Fruit fly (Drosophila melanogaster) whole organism, embryonic: ENCODE measurements around the gene Mocs2B.
A peak's percentile ranks its signal among the peaks of the same experiment; 100 is the strongest.

Experiments used
- Aef1 ChIP-seq: fragments of 200-800 bp; sonication (Bioruptor generic); IDR thresholded peaks from 3 replicates; pipeline ENCODE4 v1.3.6; 2022; ENCODE audit warnings: missing biosample characterization, missing genetic modification characterization
- Blimp-1 ChIP-seq: fragments of 200-800 bp; sonication (Bioruptor generic); optimal IDR thresholded peaks from 3 replicates; lab custom pipeline; 2018; ENCODE audit warnings: missing biosample characterization, missing genetic modification characterization, mild to moderate bottlenecking, moderate library complexity, missing genetic modification reagents
- BtbVII ChIP-seq: fragments of 200-800 bp; sonication (Bioruptor generic); optimal IDR thresholded peaks from 3 replicates; lab custom pipeline; 2017; ENCODE audit warnings: missing biosample characterization, mild to moderate bottlenecking, missing genetic modification characterization
- C15 ChIP-seq: fragments of 200-800 bp; sonication (Bioruptor generic); IDR thresholded peaks from 3 replicates; pipeline ENCODE4 v1.3.6; 2022; ENCODE audit warnings: missing biosample characterization, missing genetic modification characterization
- CG10274 ChIP-seq: fragments of 200-800 bp; sonication (Bioruptor generic); optimal IDR thresholded peaks from 3 replicates; lab custom pipeline; 2017; ENCODE audit warnings: missing biosample characterization, mild to moderate bottlenecking, missing genetic modification characterization
- CG10654 ChIP-seq: fragments of 200-800 bp; sonication (Bioruptor generic); optimal IDR thresholded peaks from 2 replicates; lab custom pipeline; 2016; ENCODE audit warnings: missing biosample characterization, missing genetic modification characterization
- CG11560 ChIP-seq: fragments of 200-800 bp; sonication (Bioruptor generic); IDR thresholded peaks from 3 replicates; pipeline ENCODE4 v1.3.6; 2022; ENCODE audit warnings: missing biosample characterization, missing genetic modification characterization
- CG12104 ChIP-seq: fragments of 200-800 bp; sonication (Bioruptor generic); optimal IDR thresholded peaks from 3 replicates; lab custom pipeline; 2016; ENCODE audit warnings: missing biosample characterization, missing genetic modification characterization
- CG13296 ChIP-seq: fragments of 200-800 bp; sonication (Bioruptor generic); optimal IDR thresholded peaks from 3 replicates; lab custom pipeline; 2018; ENCODE audit warnings: missing biosample characterization, mild to moderate bottlenecking, missing genetic modification characterization
- CG13424 ChIP-seq: fragments of 200-800 bp; sonication (Bioruptor generic); optimal IDR thresholded peaks from 2 replicates; lab custom pipeline; 2019; ENCODE audit warnings: missing biosample characterization, mild to moderate bottlenecking, missing genetic modification characterization, moderate library complexity
- CG14014 ChIP-seq: fragments of 200-800 bp; sonication (Bioruptor generic); IDR thresholded peaks from 2 replicates; pipeline ENCODE4 v1.3.6; 2022; ENCODE audit warnings: missing biosample characterization, missing genetic modification characterization
- CG14860 ChIP-seq: fragments of 200-800 bp; sonication (Bioruptor generic); IDR thresholded peaks from 3 replicates; pipeline ENCODE4 v1.3.6; 2022; ENCODE audit warnings: missing biosample characterization, missing genetic modification characterization; ENCODE audit not compliant: partially characterized antibody
- CG15011 ChIP-seq: fragments of 200-800 bp; sonication (Bioruptor generic); optimal IDR thresholded peaks from 3 replicates; lab custom pipeline; 2018; ENCODE audit warnings: missing biosample characterization, mild to moderate bottlenecking, missing genetic modification characterization
- CG15514 ChIP-seq: fragments of 200-800 bp; sonication (Bioruptor generic); optimal IDR thresholded peaks from 3 replicates; lab custom pipeline; 2017; ENCODE audit warnings: missing biosample characterization, missing genetic modification characterization, mild to moderate bottlenecking, moderate library complexity, missing genetic modification reagents
- CG16815 ChIP-seq: fragments of 200-800 bp; sonication (Bioruptor generic); optimal IDR thresholded peaks from 3 replicates; lab custom pipeline; 2017; ENCODE audit warnings: missing biosample characterization, mild to moderate bottlenecking, missing genetic modification characterization
- CG17186 ChIP-seq: fragments of 200-800 bp; sonication (Bioruptor generic); optimal IDR thresholded peaks from 3 replicates; lab custom pipeline; 2017; ENCODE audit warnings: missing biosample characterization, missing genetic modification reagents, missing genetic modification characterization
- CG17385 ChIP-seq: fragments of 200-800 bp; sonication (Bioruptor generic); optimal IDR thresholded peaks from 3 replicates; lab custom pipeline; 2018; ENCODE audit warnings: missing biosample characterization, mild to moderate bottlenecking, missing genetic modification characterization
- CG2116 ChIP-seq: fragments of 200-800 bp; sonication (Bioruptor generic); optimal IDR thresholded peaks from 3 replicates; lab custom pipeline; 2018; ENCODE audit warnings: missing biosample characterization, mild to moderate bottlenecking, missing genetic modification characterization
- CG2678 ChIP-seq: fragments of 200-800 bp; sonication (Bioruptor generic); optimal IDR thresholded peaks from 3 replicates; lab custom pipeline; 2019; ENCODE audit warnings: missing biosample characterization, mild to moderate bottlenecking, missing genetic modification characterization, moderate library complexity
- CG3281 ChIP-seq: fragments of 200-800 bp; sonication (Bioruptor generic); optimal IDR thresholded peaks from 3 replicates; lab custom pipeline; 2017; ENCODE audit warnings: missing biosample characterization, mild to moderate bottlenecking, missing genetic modification characterization
- CG4820 ChIP-seq: fragments of 200-800 bp; sonication (Bioruptor generic); optimal IDR thresholded peaks from 3 replicates; lab custom pipeline; 2016; ENCODE audit warnings: missing biosample characterization, missing genetic modification characterization
- CG5245 ChIP-seq: fragments of 200-800 bp; sonication (Bioruptor generic); optimal IDR thresholded peaks from 3 replicates; lab custom pipeline; 2016; ENCODE audit warnings: missing biosample characterization, missing genetic modification characterization
- CG8359 ChIP-seq: fragments of 200-800 bp; sonication (Bioruptor generic); optimal IDR thresholded peaks from 2 replicates; lab custom pipeline; 2017; ENCODE audit warnings: missing biosample characterization, mild to moderate bottlenecking, missing genetic modification characterization, borderline replicate concordance
- CkIIα-i1 ChIP-seq: fragments of 200-800 bp; sonication (Bioruptor generic); IDR thresholded peaks from 2 replicates; pipeline ENCODE4 v1.3.6; 2022; ENCODE audit warnings: missing biosample characterization, missing genetic modification characterization
- D19A ChIP-seq: fragments of 200-800 bp; optimal IDR thresholded peaks from 3 replicates; lab custom pipeline; 2019; ENCODE audit warnings: missing biosample characterization, mild to moderate bottlenecking, missing genetic modification characterization, moderate library complexity
- Dfd ChIP-seq, 2 experiments: fragments of >200 bp; optimal IDR thresholded peaks; 2 replicates each; lab custom pipeline; 2017; ENCODE audit warnings: missing biosample characterization in 2 of 2, missing genetic modification characterization in 2 of 2
- Dref ChIP-seq: fragments of 200-800 bp; sonication (Bioruptor generic); IDR thresholded peaks from 2 replicates; pipeline ENCODE4 v1.3.6; 2022; ENCODE audit warnings: missing biosample characterization, missing genetic modification characterization
- Ets65A ChIP-seq: fragments of 200-800 bp; sonication (Bioruptor generic); peaks from one replicate; lab custom pipeline; 2016; ENCODE audit warnings: missing biosample characterization, missing genetic modification characterization
- HLH4C ChIP-seq: fragments of 200-800 bp; sonication (Bioruptor generic); IDR thresholded peaks from 3 replicates; pipeline ENCODE4 v1.3.6; 2022; ENCODE audit warnings: missing biosample characterization, missing genetic modification characterization; ENCODE audit not compliant: partially characterized antibody
- Hr3 ChIP-seq: fragments of 200-800 bp; sonication (Bioruptor generic); optimal IDR thresholded peaks from 3 replicates; lab custom pipeline; 2016; ENCODE audit warnings: missing biosample characterization, missing genetic modification characterization
- Hr78 ChIP-seq, 2 experiments: fragments of 200-800 bp in 1 of 2; fragments of >200 bp in 1 of 2; sonication (Bioruptor generic) in 1 of 2; optimal IDR thresholded peaks; 2 replicates each; lab custom pipeline; 2017 to 2019; ENCODE audit warnings: missing biosample characterization in 2 of 2, missing genetic modification characterization in 2 of 2, mild to moderate bottlenecking in 1 of 2, moderate library complexity in 1 of 2
- Lim3 ChIP-seq: fragments of 200-800 bp; sonication (Bioruptor generic); IDR thresholded peaks from 2 replicates; pipeline ENCODE4 v1.3.6; 2022; ENCODE audit warnings: missing biosample characterization, missing genetic modification characterization
- Med ChIP-seq: fragments of 200-800 bp; sonication (Bioruptor generic); peaks from one replicate; lab custom pipeline; 2016; ENCODE audit warnings: missing biosample characterization, missing genetic modification characterization, mild to moderate bottlenecking, inconsistent platforms, moderate library complexity
- NC2α ChIP-seq: fragments of 200-800 bp; sonication (Bioruptor generic); optimal IDR thresholded peaks from 2 replicates; lab custom pipeline; 2016; ENCODE audit warnings: missing biosample characterization, missing genetic modification characterization
- Sin3A ChIP-seq: fragments of >200 bp; optimal IDR thresholded peaks from 2 replicates; lab custom pipeline; 2018
- Sox102F ChIP-seq: fragments of 200-800 bp; sonication (Bioruptor generic); optimal IDR thresholded peaks from 2 replicates; lab custom pipeline; 2018; ENCODE audit warnings: missing biosample characterization, mild to moderate bottlenecking, missing genetic modification characterization, moderate library complexity
- bowl ChIP-seq: fragments of 200-800 bp; sonication (Bioruptor generic); IDR thresholded peaks from 2 replicates; pipeline ENCODE4 v1.3.6; 2022; ENCODE audit warnings: missing biosample characterization, missing genetic modification characterization
- croc ChIP-seq: fragments of 200-800 bp; sonication (Bioruptor generic); conservative IDR thresholded peaks from 3 replicates; pipeline ENCODE4 v1.3.6; 2022; ENCODE audit warnings: missing biosample characterization, missing genetic modification characterization
- ems ChIP-seq: fragments of 200-800 bp; sonication (Bioruptor generic); optimal IDR thresholded peaks from 3 replicates; lab custom pipeline; 2016; ENCODE audit warnings: missing biosample characterization, missing genetic modification characterization
- ewg ChIP-seq: fragments of 200-800 bp; sonication (Bioruptor generic); optimal IDR thresholded peaks from 3 replicates; lab custom pipeline; 2017; ENCODE audit warnings: mild to moderate bottlenecking, missing biosample characterization, missing genetic modification reagents, missing genetic modification characterization
- grau ChIP-seq: fragments of 200-800 bp; optimal IDR thresholded peaks from 3 replicates; lab custom pipeline; 2019; ENCODE audit warnings: missing biosample characterization, mild to moderate bottlenecking, missing genetic modification characterization, moderate library complexity
- ham ChIP-seq: fragments of 200-800 bp; sonication (Bioruptor generic); IDR thresholded peaks from 2 replicates; pipeline ENCODE4 v1.3.6; 2022; ENCODE audit warnings: missing biosample characterization, missing genetic modification characterization
- lab ChIP-seq: fragments of 200-800 bp; sonication (Bioruptor generic); optimal IDR thresholded peaks from 3 replicates; lab custom pipeline; 2017; ENCODE audit warnings: missing biosample characterization, missing genetic modification characterization, mild to moderate bottlenecking, moderate library complexity, missing genetic modification reagents
- lbe ChIP-seq: fragments of 200-800 bp; sonication (Bioruptor generic); optimal IDR thresholded peaks from 2 replicates; lab custom pipeline; 2016; ENCODE audit warnings: missing biosample characterization, mild to moderate bottlenecking, missing genetic modification characterization
- mld ChIP-seq: fragments of 200-800 bp; sonication (Bioruptor generic); IDR thresholded peaks from 3 replicates; pipeline ENCODE4 v1.3.6; 2022; ENCODE audit warnings: missing biosample characterization, missing genetic modification characterization; ENCODE audit not compliant: partially characterized antibody
- peb ChIP-seq: fragments of 200-800 bp; sonication (Bioruptor generic); IDR thresholded peaks from 2 replicates; pipeline ENCODE4 v1.3.6; 2022; ENCODE audit warnings: missing biosample characterization, missing genetic modification characterization
- pzg ChIP-seq: fragments of 200-800 bp; sonication (Bioruptor generic); optimal IDR thresholded peaks from 3 replicates; lab custom pipeline; 2018; ENCODE audit warnings: missing biosample characterization, mild to moderate bottlenecking, missing genetic modification characterization, moderate library complexity
- sens-2 ChIP-seq: fragments of 200-800 bp; sonication (Bioruptor generic); IDR thresholded peaks from 2 replicates; pipeline ENCODE4 v1.3.6; 2022; ENCODE audit warnings: missing biosample characterization, missing genetic modification characterization
- sob ChIP-seq: fragments of 200-800 bp; sonication (Bioruptor generic); IDR thresholded peaks from 2 replicates; pipeline ENCODE4 v1.3.6; 2022; ENCODE audit warnings: missing biosample characterization, missing genetic modification characterization
- tio ChIP-seq: fragments of 200-800 bp; sonication (Bioruptor generic); optimal IDR thresholded peaks from 2 replicates; lab custom pipeline; 2017; ENCODE audit warnings: missing biosample characterization, missing genetic modification characterization, inconsistent platforms
- trem ChIP-seq: fragments of 200-800 bp; optimal IDR thresholded peaks from 3 replicates; lab custom pipeline; 2019; ENCODE audit warnings: missing biosample characterization, mild to moderate bottlenecking, missing genetic modification characterization, moderate library complexity
- tup ChIP-seq: fragments of 200-800 bp; sonication (Bioruptor generic); optimal IDR thresholded peaks from 2 replicates; lab custom pipeline; 2016; ENCODE audit warnings: missing biosample characterization, mild to moderate bottlenecking, missing genetic modification characterization, moderate library complexity

The Mocs2B gene

DNA sequence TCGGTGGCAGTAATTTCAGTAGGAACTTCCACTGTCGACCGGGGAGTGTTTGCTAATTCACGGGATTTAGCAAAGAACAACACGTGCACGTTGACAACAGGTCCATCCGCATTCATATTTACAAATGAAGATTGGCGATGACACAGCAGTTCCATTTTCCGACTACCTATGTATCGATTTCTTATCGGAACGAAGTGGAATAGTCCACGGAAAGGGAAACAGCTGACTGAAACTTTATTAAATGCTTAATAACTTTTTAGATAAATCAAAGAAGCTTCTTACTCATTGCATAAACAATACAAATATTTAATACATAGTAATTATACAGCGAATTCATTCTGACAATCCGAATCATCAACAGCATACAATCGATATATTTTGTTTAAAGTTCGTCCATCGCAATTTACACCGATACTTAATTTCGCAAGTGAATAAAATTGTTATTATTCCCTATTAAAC is at the start of gene Mocs2B, which contains the start of the genes Mocs2A and Clbn (continued):
- peak; percentile 39 for TF ChIP-seq CG15514 (GFP tag; lab: Kevin White, UChicago)
- no peak for TF ChIP-seq CG10654 (GFP tag; lab: Kevin White, UChicago)
- no peak for TF ChIP-seq CG10274
- TF ChIP-seq tup (GFP tag; lab: Kevin White, UChicago), result no peak
- no peak for TF ChIP-seq CG13296 (GFP tag; lab: Kevin White, UChicago)
- TF ChIP-seq ems, result no peak
- TF ChIP-seq croc (GFP tag; lab: Robert Waterston, UW), result no peak
- no peak for TF ChIP-seq C15 (GFP tag; lab: Robert Waterston, UW)
- no peak for TF ChIP-seq CG13424 (tag; lab: Kevin White, UChicago)
- TF ChIP-seq CG8359 (GFP tag; lab: Kevin White, UChicago), result no peak
- peak; percentile 48 for TF ChIP-seq pzg
- no peak for TF ChIP-seq CkIIα-i1 (GFP tag; lab: Robert Waterston, UW)
- no peak for TF ChIP-seq BtbVII
- TF ChIP-seq CG4820 (GFP tag; lab: Kevin White, UChicago), result no peak
- no peak for TF ChIP-seq tio (GFP tag; lab: Kevin White, UChicago)
- TF ChIP-seq Sox102F (GFP tag; lab: Kevin White, UChicago), result no peak
- TF ChIP-seq CG2116, result peak; percentile 53
- no peak for TF ChIP-seq NC2α (GFP tag; lab: Kevin White, UChicago)
- TF ChIP-seq bowl (GFP tag; lab: Robert Waterston, UW), result no peak
- TF ChIP-seq Med (GFP tag; lab: Kevin White, UChicago), result peak; percentile 19
- no peak for TF ChIP-seq CG12104 (GFP tag; lab: Kevin White, UChicago)
- no peak for TF ChIP-seq Aef1 (GFP tag; lab: Robert Waterston, UW)
- no peak for TF ChIP-seq Ets65A
- TF ChIP-seq CG17385 (GFP tag; lab: Kevin White, UChicago), result no peak
- TF ChIP-seq CG3281, result no peak
- TF ChIP-seq trem (tag; lab: Kevin White, UChicago), result peak; percentile 15
- TF ChIP-seq lab (GFP tag; lab: Kevin White, UChicago), result no peak
- no peak for TF ChIP-seq CG11560
- no peak for TF ChIP-seq CG5245 (GFP tag; lab: Kevin White, UChicago)
- no peak for TF ChIP-seq CG14014 (GFP tag; lab: Robert Waterston, UW)
- TF ChIP-seq Dref, result peak; percentile 73
- no peak for TF ChIP-seq mld (GFP tag; lab: Robert Waterston, UW)
- no peak for TF ChIP-seq CG17186 (GFP tag; lab: Kevin White, UChicago)
- TF ChIP-seq CG15011, result no peak
- no peak for TF ChIP-seq ewg (GFP tag; lab: Kevin White, UChicago)
- no peak for TF ChIP-seq ham (GFP tag; lab: Robert Waterston, UW)
- no peak for TF ChIP-seq Hr3 (GFP tag; lab: Kevin White, UChicago)
- no peak for TF ChIP-seq Blimp-1 (GFP tag; lab: Kevin White, UChicago)
- no peak for TF ChIP-seq Lim3 (GFP tag; lab: Robert Waterston, UW)
- peak; percentile 75 for TF ChIP-seq CG14860 (GFP tag; lab: Robert Waterston, UW)
- no peak for TF ChIP-seq Dfd (GFP tag; optimal IDR thresholded peaks at IDR 0.05; lab: Kevin White, UChicago)
- TF ChIP-seq CG2678, result no peak
- no peak for TF ChIP-seq peb (GFP tag; lab: Robert Waterston, UW)
- no peak for TF ChIP-seq Hr78 (GFP tag; optimal IDR thresholded peaks at IDR 0.05; lab: Kevin White, UChicago)
- no peak for TF ChIP-seq grau
- peak; percentile 12 for TF ChIP-seq lbe (GFP tag; lab: Kevin White, UChicago)
- no peak for TF ChIP-seq sob (GFP tag; lab: Robert Waterston, UW)
- TF ChIP-seq Sin3A (lab: Kevin White, UChicago), result no peak
- no peak for TF ChIP-seq sens-2 (GFP tag; lab: Robert Waterston, UW)
- TF ChIP-seq HLH4C (GFP tag; lab: Robert Waterston, UW), result peak; percentile 77
- TF ChIP-seq D19A (tag; lab: Kevin White, UChicago), result no peak
- TF ChIP-seq CG16815 (GFP tag; lab: Kevin White, UChicago), result no peak
